Worm (Caenorhabditis elegans) whole organism, L4 larva: ENCODE measurements around the gene abcf-2.

ENCODE experiments used
- F26F4.8 ChIP-seq: fragments of 200-800 bp; sonication (Bioruptor generic); conservative IDR thresholded peaks from 2 replicates; pipeline ENCODE4 v1.3.6; 2022; ENCODE audit warnings: missing genetic modification characterization, missing compliant biosample characterization
- hif-1 ChIP-seq, 2 experiments: sonication (generic microtip); optimal IDR thresholded peaks; 2 replicates each; lab custom pipeline; 2016 to 2017; ENCODE audit warnings: missing compliant biosample characterization in 2 of 2, missing genetic modification characterization in 2 of 2, missing genetic modification reagents in 2 of 2, missing genotype in 2 of 2, mild to moderate bottlenecking in 1 of 2
- pha-4 ChIP-seq, 2 experiments: fragments of 150-350 bp in 1 of 2; fragments of 200-800 bp in 1 of 2; sonication (Bioruptor generic) in 1 of 2; IDR thresholded peaks in 1 of 2; optimal IDR thresholded peaks in 1 of 2; 2 replicates each; pipeline versions ENCODE4 v1.3.6 to Lab custom; 2014 to 2022; ENCODE audit warnings: missing genetic modification characterization in 2 of 2, missing genetic modification reagents in 2 of 2, missing biosample characterization in 1 of 2, missing compliant biosample characterization in 1 of 2
- snpc-1.2 ChIP-seq: fragments of 200-800 bp; sonication (Bioruptor generic); IDR thresholded peaks from 2 replicates; pipeline ENCODE4 v1.3.6; 2022; ENCODE audit warnings: missing genetic modification reagents, missing genetic modification characterization, missing compliant biosample characterization
- unc-39 ChIP-seq: sonication (generic microtip); optimal IDR thresholded peaks from 2 replicates; lab custom pipeline; 2017; ENCODE audit warnings: missing biosample characterization, missing genetic modification characterization

DNA sequence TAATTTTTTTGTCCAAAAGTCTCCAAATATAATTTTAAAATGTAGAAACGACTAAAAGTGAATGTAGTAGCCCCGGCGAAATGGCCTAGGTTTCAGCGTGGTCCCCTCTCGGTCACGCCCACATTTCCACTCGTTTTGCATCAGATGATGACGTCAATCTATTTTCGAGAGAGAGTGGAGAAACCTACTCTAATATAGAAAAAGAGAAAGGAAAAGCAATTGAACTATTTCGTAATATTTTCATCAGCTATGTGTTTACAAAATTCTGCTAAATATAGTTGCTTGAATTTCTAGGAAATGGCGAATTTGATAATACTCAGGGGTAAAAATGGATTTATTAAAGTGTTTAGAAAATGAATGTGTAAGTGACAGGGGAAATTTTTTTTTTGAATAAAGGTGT is 6.2 kb downstream of the abcf-2 start:
- no peak for TF ChIP-seq unc-39 (tag; lab: Kevin White, UChicago)
- no peak for TF ChIP-seq hif-1 (tag; optimal IDR thresholded peaks at IDR 0.05; lab: Kevin White, UChicago)
- TF ChIP-seq snpc-1.2 (GFP tag; lab: Robert Waterston, UW): no peak
- no peak for TF ChIP-seq F26F4.8 (GFP tag; lab: Robert Waterston, UW)
- no peak for TF ChIP-seq pha-4 (GFP tag; IDR thresholded peaks at IDR 0.05; lab: Robert Waterston, UW)
- no peak for TF ChIP-seq pha-4 (tag; optimal IDR thresholded peaks at IDR 0.05; lab: Kevin White, UChicago)
